Fruit fly (Drosophila melanogaster): ENCODE measurements around the gene Irk3.

The Irk3 gene

DNA sequence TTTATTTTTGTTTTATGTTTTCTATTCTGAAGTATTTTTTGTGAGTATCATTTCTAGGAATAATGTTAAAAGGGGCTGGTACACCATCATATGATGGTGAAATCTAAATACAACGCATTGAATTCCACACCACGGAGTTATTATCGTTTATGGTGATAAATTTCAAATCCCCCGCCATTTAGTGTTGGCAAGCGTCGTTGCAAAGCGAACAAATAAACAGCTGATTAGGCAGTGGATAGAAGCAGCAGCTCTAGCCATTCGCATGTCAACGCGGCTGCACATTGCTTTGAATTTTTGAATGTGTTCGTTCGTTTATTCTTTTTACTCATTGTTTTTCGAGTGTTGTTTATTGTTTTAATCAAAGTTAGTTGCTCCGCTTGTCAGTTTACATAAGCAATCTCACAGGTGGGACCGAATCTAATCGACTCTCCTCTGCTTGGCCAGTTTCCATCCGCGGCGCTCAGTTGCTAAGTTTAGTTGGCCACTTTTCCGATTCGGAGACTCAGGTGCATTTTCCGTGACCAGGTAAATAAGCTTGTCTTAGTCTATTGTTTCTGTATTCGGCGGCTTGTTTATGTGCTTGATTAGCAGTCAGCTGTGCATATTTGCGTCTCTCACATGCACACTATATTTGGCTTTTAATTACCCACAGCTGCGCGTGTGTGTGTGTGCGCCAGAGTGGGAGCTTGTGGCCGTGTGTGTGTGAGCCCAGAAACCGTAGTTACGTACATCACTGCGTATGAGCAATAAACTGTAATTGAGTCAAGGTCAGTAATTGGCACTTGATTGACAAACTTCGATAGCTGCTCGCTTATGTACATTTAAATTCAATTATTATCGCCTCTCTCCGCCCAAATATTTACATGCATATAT lies 36.4 kb downstream of the Irk3 start, which contains the start of the genes Mst36Fa and CG31751 (continued):
- peak; percentile 30 for TF ChIP-seq Six4 (GFP tag; optimal IDR thresholded peaks at IDR 0.05)
- peak; percentile 63 for TF ChIP-seq luna (GFP tag; optimal IDR thresholded peaks at IDR 0.05)
- peak in 1 of 2 experiments; percentile 66 for TF ChIP-seq insv (GFP tag; optimal IDR thresholded peaks at IDR 0.05)
- peak; percentile 43 for TF ChIP-seq fu2 (GFP tag; optimal IDR thresholded peaks at IDR 0.05)
- 0 out of 2 replicates have a peak, but pooled peaks have one; percentile 42 for TF ChIP-seq E2f1 (GFP tag; IDR thresholded peaks at IDR 0.05)
- TF ChIP-seq odd (GFP tag; optimal IDR thresholded peaks at IDR 0.05) = peak; percentile 92
- no peak for TF ChIP-seq Oaz (GFP tag; IDR thresholded peaks at IDR 0.05)
- TF ChIP-seq CG31365 (tag; optimal IDR thresholded peaks at IDR 0.05) = peak; percentile 75
- peak; percentile 81 for TF ChIP-seq CG15269 (tag; optimal IDR thresholded peaks at IDR 0.05)
- TF ChIP-seq fd3F (GFP tag; optimal IDR thresholded peaks at IDR 0.05) = peak; percentile 88
- no peak for TF ChIP-seq CG8478 (optimal IDR thresholded peaks at IDR 0.05)
- TF ChIP-seq CG12104 (GFP tag; optimal IDR thresholded peaks at IDR 0.05) = peak; percentile 73
- TF ChIP-seq CkIIα-i1 (GFP tag; IDR thresholded peaks at IDR 0.05) = peak; percentile 49; the same call in 1 of the 2 replicates
- TF ChIP-seq ac (GFP tag; optimal IDR thresholded peaks at IDR 0.05) = no peak
- TF ChIP-seq mirr (GFP tag; optimal IDR thresholded peaks at IDR 0.05) = peak; percentile 94
- TF ChIP-seq crol (GFP tag; IDR thresholded peaks at IDR 0.05) = no peak
- TF ChIP-seq CG11695 (GFP tag; IDR thresholded peaks at IDR 0.05) = peak; percentile 71
- TF ChIP-seq bcd (GFP tag; optimal IDR thresholded peaks at IDR 0.05) = peak; percentile 72
- peak; percentile 11 for TF ChIP-seq CG8388 (GFP tag; optimal IDR thresholded peaks at IDR 0.05)
- TF ChIP-seq CG12769 (tag; optimal IDR thresholded peaks at IDR 0.05) = peak; percentile 89
- TF ChIP-seq lmd (GFP tag; IDR thresholded peaks at IDR 0.05) = peak; percentile 39; the same call in 1 of the 2 replicates
- peak; percentile 53 for TF ChIP-seq CG1647 (GFP tag; optimal IDR thresholded peaks at IDR 0.05)
- TF ChIP-seq chm (GFP tag; IDR thresholded peaks at IDR 0.05) = peak; percentile 74
- TF ChIP-seq twi (tag; optimal IDR thresholded peaks at IDR 0.05) = peak; percentile 8
- TF ChIP-seq CG1233 (GFP tag; optimal IDR thresholded peaks at IDR 0.05) = peak; percentile 87
- peak; percentile 80 for TF ChIP-seq Mes4 (GFP tag; optimal IDR thresholded peaks at IDR 0.05)
- peak; percentile 67 for TF ChIP-seq CG14965 (GFP tag; optimal IDR thresholded peaks at IDR 0.05; ENCODE audit: borderline replicate concordance)
- TF ChIP-seq NfI (GFP tag; optimal IDR thresholded peaks at IDR 0.05) = peak; percentile 76
- peak; percentile 75 for TF ChIP-seq CG4854 (GFP tag; optimal IDR thresholded peaks at IDR 0.05)
- peak; percentile 56 for TF ChIP-seq CG5953 (GFP tag; IDR thresholded peaks at IDR 0.05)
- TF ChIP-seq CG15514 (GFP tag; optimal IDR thresholded peaks at IDR 0.05) = peak; percentile 89
- peak; percentile 43 for TF ChIP-seq CG13775 (GFP tag; optimal IDR thresholded peaks at IDR 0.05)
- peak; percentile 74 for TF ChIP-seq CG9817 (tag; optimal IDR thresholded peaks at IDR 0.05)
- TF ChIP-seq CTCF (GFP tag; optimal IDR thresholded peaks at IDR 0.05) = peak; percentile 36
- TF ChIP-seq CG8089 (GFP tag; optimal IDR thresholded peaks at IDR 0.05) = peak; percentile 85
- peak in 1 of 2 experiments; percentile 75 for TF ChIP-seq Eip74EF (GFP tag; optimal IDR thresholded peaks at IDR 0.05)
- TF ChIP-seq lab (GFP tag; optimal IDR thresholded peaks at IDR 0.05) = peak; percentile 94
- TF ChIP-seq cwo (GFP tag; optimal IDR thresholded peaks at IDR 0.05) = peak; percentile 73
- TF ChIP-seq CG3995 (GFP tag; optimal IDR thresholded peaks at IDR 0.05) = peak; percentile 10
- no peak for TF ChIP-seq aop (GFP tag; IDR thresholded peaks at IDR 0.05)
- TF ChIP-seq gce (GFP tag; IDR thresholded peaks at IDR 0.05) = peak; percentile 44; the same call in 1 of the 3 replicates
- TF ChIP-seq CG9876 (GFP tag; optimal IDR thresholded peaks at IDR 0.05) = peak; percentile 50
- TF ChIP-seq CG15601 (tag; optimal IDR thresholded peaks at IDR 0.05) = peak; percentile 87
- TF ChIP-seq ken (GFP tag; IDR thresholded peaks at IDR 0.05) = peak; percentile 4; the same call in 1 of the 3 replicates
- no peak for TF ChIP-seq CG8765 (GFP tag; IDR thresholded peaks at IDR 0.05)
- TF ChIP-seq ftz-f1 (GFP tag; optimal IDR thresholded peaks at IDR 0.05) = peak; percentile 72
- peak; percentile 72 for TF ChIP-seq HLHmδ (GFP tag; optimal IDR thresholded peaks at IDR 0.05)
- TF ChIP-seq tgo (GFP tag; IDR thresholded peaks at IDR 0.05) = peak; percentile 28; the same call in 1 of the 3 replicates
- peak; percentile 80; the same call in 2 of the 4 replicates for TF ChIP-seq chinmo (GFP tag; IDR thresholded peaks at IDR 0.05; ENCODE audit: partially characterized antibody)

Measured in whole organism, embryonic.